Fruit fly (Drosophila melanogaster) whole organism, wandering third instar larva: ENCODE results near the gene CG13047.

ENCODE experiments used
- Abd-B ChIP-seq: fragments of >200 bp; optimal IDR thresholded peaks from 2 replicates; lab custom pipeline; 2017; ENCODE audit warnings: missing biosample characterization, missing genetic modification characterization
- CG32264 ChIP-seq: fragments of 200-800 bp; sonication (Bioruptor generic); optimal IDR thresholded peaks from 2 replicates; lab custom pipeline; 2016; ENCODE audit warnings: missing biosample characterization, missing genetic modification characterization
- CG9705 ChIP-seq: fragments of 200-800 bp; sonication (Bioruptor generic); optimal IDR thresholded peaks from 2 replicates; lab custom pipeline; 2018; ENCODE audit warnings: missing biosample characterization, mild to moderate bottlenecking, missing genetic modification characterization
- CrebA ChIP-seq: fragments of 200-800 bp; sonication (Bioruptor generic); optimal IDR thresholded peaks from 2 replicates; lab custom pipeline; 2016; ENCODE audit warnings: missing biosample characterization, mild to moderate bottlenecking, missing genetic modification characterization, borderline replicate concordance
- HLH106 ChIP-seq: fragments of 200-800 bp; optimal IDR thresholded peaks from 3 replicates; lab custom pipeline; 2019; ENCODE audit warnings: missing biosample characterization, mild to moderate bottlenecking, missing genetic modification characterization, moderate library complexity
- Jra ChIP-seq: sonication (Bioruptor generic); optimal IDR thresholded peaks from 2 replicates; lab custom pipeline; 2016; ENCODE audit warnings: missing biosample characterization, missing genetic modification characterization
- Mio ChIP-seq: sonication (Bioruptor generic); optimal IDR thresholded peaks from 2 replicates; lab custom pipeline; 2016; ENCODE audit warnings: missing biosample characterization, missing genetic modification characterization
- Myc ChIP-seq: fragments of >200 bp; optimal IDR thresholded peaks from 2 replicates; lab custom pipeline; 2017
- N ChIP-seq: fragments of >200 bp; optimal IDR thresholded peaks from 2 replicates; lab custom pipeline; 2018; ENCODE audit warnings: missing biosample characterization, missing external identifiers, missing genetic modification characterization
- OdsH ChIP-seq: fragments of 200-800 bp; sonication (Bioruptor generic); optimal IDR thresholded peaks from 2 replicates; lab custom pipeline; 2016; ENCODE audit warnings: missing biosample characterization, mild to moderate bottlenecking, missing genetic modification characterization
- Rel ChIP-seq, 2 experiments: fragments of 200-800 bp; sonication (Bioruptor generic) in 1 of 2; optimal IDR thresholded peaks; 2 replicates in 1 of 2; 3 replicates in 1 of 2; lab custom pipeline; 2016 to 2019; ENCODE audit warnings: mild to moderate bottlenecking in 2 of 2, missing biosample characterization in 2 of 2, missing genetic modification characterization in 2 of 2, moderate library complexity in 1 of 2
- Sp1 ChIP-seq: fragments of 200-800 bp; sonication (Bioruptor generic); optimal IDR thresholded peaks from 3 replicates; lab custom pipeline; 2019; ENCODE audit warnings: missing biosample characterization, mild to moderate bottlenecking, missing genetic modification characterization, moderate library complexity
- br ChIP-seq: fragments of 200-800 bp; sonication (Bioruptor generic); optimal IDR thresholded peaks from 2 replicates; lab custom pipeline; 2016; ENCODE audit warnings: missing biosample characterization, missing genetic modification characterization
- brk ChIP-seq: fragments of 200-800 bp; sonication (Bioruptor generic); optimal IDR thresholded peaks from 2 replicates; lab custom pipeline; 2016; ENCODE audit warnings: missing biosample characterization, mild to moderate bottlenecking, missing genetic modification characterization
- dl ChIP-seq, 2 experiments: fragments of 175-275, 200-275 bp in 1 of 2; fragments of 200-275 bp in 1 of 2; sonication (Bioruptor generic); optimal IDR thresholded peaks; lab custom pipeline; 2018; ENCODE audit warnings: mild to moderate bottlenecking in 2 of 2, missing biosample characterization in 2 of 2, missing genetic modification characterization in 2 of 2, moderate library complexity in 2 of 2; ENCODE audit not compliant: partially characterized antibody in 2 of 2, insufficient read depth in 1 of 2
- dmrt93B ChIP-seq: fragments of 200-800 bp; sonication (Bioruptor generic); optimal IDR thresholded peaks from 2 replicates; lab custom pipeline; 2018; ENCODE audit warnings: missing biosample characterization, mild to moderate bottlenecking, missing genetic modification characterization
- dsf ChIP-seq: sonication (Bioruptor generic); optimal IDR thresholded peaks from 2 replicates; lab custom pipeline; 2016; ENCODE audit warnings: missing biosample characterization, missing genetic modification characterization, borderline replicate concordance
- ey ChIP-seq: fragments of 200-800 bp; sonication (Bioruptor generic); optimal IDR thresholded peaks from 2 replicates; lab custom pipeline; 2016; ENCODE audit warnings: missing biosample characterization, missing genetic modification characterization
- foxo ChIP-seq, 2 experiments: fragments of 200-800 bp; sonication (Bioruptor generic); optimal IDR thresholded peaks; 2 replicates in 1 of 2; 3 replicates in 1 of 2; lab custom pipeline; 2016 to 2017; ENCODE audit warnings: missing biosample characterization in 2 of 2, missing genetic modification characterization in 2 of 2
- fru ChIP-seq: fragments of 200-800 bp; sonication (Bioruptor generic); optimal IDR thresholded peaks from 3 replicates; lab custom pipeline; 2016; ENCODE audit warnings: missing biosample characterization, mild to moderate bottlenecking, missing genetic modification characterization
- h ChIP-seq: fragments of 200-800 bp; sonication (Bioruptor generic); optimal IDR thresholded peaks from 3 replicates; lab custom pipeline; 2016; ENCODE audit warnings: missing biosample characterization, mild to moderate bottlenecking, missing genetic modification characterization
- jim ChIP-seq: fragments of 175-275, 200-325 bp; sonication (Bioruptor generic); optimal IDR thresholded peaks from 2 replicates; lab custom pipeline; 2016; ENCODE audit warnings: missing biosample characterization, mild to moderate bottlenecking, missing genetic modification characterization
- lola ChIP-seq: fragments of >200 bp; optimal IDR thresholded peaks from 2 replicates; lab custom pipeline; 2017; ENCODE audit warnings: missing biosample characterization, missing genetic modification characterization
- pan ChIP-seq: fragments of >200 bp; optimal IDR thresholded peaks from 2 replicates; lab custom pipeline; 2017
- psq ChIP-seq: fragments of 200-800 bp; sonication (Bioruptor generic); optimal IDR thresholded peaks from 3 replicates; lab custom pipeline; 2017; ENCODE audit warnings: missing biosample characterization, mild to moderate bottlenecking, missing genetic modification characterization, moderate library complexity
- sage ChIP-seq: fragments of 200-800 bp; sonication (Bioruptor generic); optimal IDR thresholded peaks from 2 replicates; lab custom pipeline; 2016; ENCODE audit warnings: missing biosample characterization, mild to moderate bottlenecking, missing genetic modification characterization
- sv ChIP-seq: fragments of 200-800 bp; sonication (Bioruptor generic); optimal IDR thresholded peaks from 3 replicates; lab custom pipeline; 2016; ENCODE audit warnings: missing biosample characterization, missing genetic modification characterization
- tai ChIP-seq: sonication (Bioruptor generic); optimal IDR thresholded peaks from 2 replicates; lab custom pipeline; 2016; ENCODE audit warnings: missing biosample characterization, missing genetic modification characterization
- usp ChIP-seq: fragments of >200 bp; optimal IDR thresholded peaks from 2 replicates; lab custom pipeline; 2017; ENCODE audit warnings: missing biosample characterization, missing genetic modification characterization
- woc ChIP-seq: sonication (Bioruptor generic); optimal IDR thresholded peaks from 2 replicates; lab custom pipeline; 2016; ENCODE audit warnings: missing biosample characterization, mild to moderate bottlenecking, missing genetic modification characterization

Gene CG13047

dm6 chr3L:16330740-16331139, 45.5 kb upstream of the CG13047 start, which contains the start of gene CG33060:
Gene CG33060 (plus strand): TSS chr3L:16331040.
- no peak for TF ChIP-seq lola (GFP tag; lab: Kevin White, UChicago)
- TF ChIP-seq Myc (lab: Kevin White, UChicago): no peak
- TF ChIP-seq dl (GFP tag; optimal IDR thresholded peaks at IDR 0.05; lab: Kevin White, UChicago; ENCODE audit: insufficient read depth in 1 of 2, partially characterized antibody in 2 of 2): no peak
- TF ChIP-seq Sp1 (GFP tag; lab: Kevin White, UChicago): no peak
- no peak for TF ChIP-seq Rel (GFP tag; optimal IDR thresholded peaks at IDR 0.05; lab: Kevin White, UChicago)
- no peak for TF ChIP-seq Rel (tag; optimal IDR thresholded peaks at IDR 0.05; lab: Kevin White, UChicago)
- TF ChIP-seq N (GFP tag; lab: Kevin White, UChicago): no peak
- TF ChIP-seq ey (GFP tag; lab: Kevin White, UChicago): no peak

dm6 chr3L:16329495-16329894, 44.3 kb upstream of the CG13047 start, which contains the start of gene CG33061:
Gene CG33061 (plus strand): TSS chr3L:16329795.
- TF ChIP-seq psq (GFP tag; lab: Kevin White, UChicago) (no peak), CrebA (no peak), dl (GFP tag; optimal IDR thresholded peaks at IDR 0.05; lab: Kevin White, UChicago; ENCODE audit: insufficient read depth in 1 of 2, partially characterized antibody in 2 of 2) (no peak), brk (GFP tag; lab: Kevin White, UChicago) (no peak), N (GFP tag; lab: Kevin White, UChicago) (no peak)

dm6 chr3L:16328207-16328891, 43.2 kb upstream of the CG13047 start, which contains the start of gene CG13058:
Gene CG13058 (plus strand): TSS chr3L:16328841.
- TF ChIP-seq foxo (GFP tag; optimal IDR thresholded peaks at IDR 0.05; lab: Kevin White, UChicago) (no peak), sv (GFP tag; lab: Kevin White, UChicago) (peak; percentile 50), Mio (GFP tag; lab: Kevin White, UChicago) (no peak)
- TF ChIP-seq, all 38 proteins: peak for 1

dm6 chr3L:16327776-16328175, 42.6 kb upstream of the CG13047 start, which contains the start of gene CG13038:
Gene CG13038 (minus strand): TSS chr3L:16327893.
- TF ChIP-seq h (GFP tag; lab: Kevin White, UChicago) (peak; percentile 8), Rel (GFP tag; optimal IDR thresholded peaks at IDR 0.05; lab: Kevin White, UChicago) (no peak), Rel (tag; optimal IDR thresholded peaks at IDR 0.05; lab: Kevin White, UChicago) (no peak), sage (GFP tag; lab: Kevin White, UChicago) (no peak), Myc (lab: Kevin White, UChicago) (no peak), dmrt93B (no peak), fru (GFP tag; lab: Kevin White, UChicago) (peak; percentile 7)

- no peak for TF ChIP-seq woc (GFP tag; lab: Kevin White, UChicago)
- no peak for TF ChIP-seq Sp1 (GFP tag; lab: Kevin White, UChicago)
- TF ChIP-seq dmrt93B: no peak
- no peak for TF ChIP-seq Rel (GFP tag; optimal IDR thresholded peaks at IDR 0.05; lab: Kevin White, UChicago)
- TF ChIP-seq Rel (tag; optimal IDR thresholded peaks at IDR 0.05; lab: Kevin White, UChicago): no peak
- no peak for TF ChIP-seq brk (GFP tag; lab: Kevin White, UChicago)
- TF ChIP-seq HLH106 (tag; lab: Kevin White, UChicago): no peak
- TF ChIP-seq lola (GFP tag; lab: Kevin White, UChicago): no peak
- TF ChIP-seq sage (GFP tag; lab: Kevin White, UChicago): no peak
- no peak for TF ChIP-seq usp (GFP tag; lab: Kevin White, UChicago)
- TF ChIP-seq jim (GFP tag; lab: Kevin White, UChicago): no peak
- no peak for TF ChIP-seq N (GFP tag; lab: Kevin White, UChicago)
- no peak for TF ChIP-seq tai (GFP tag; lab: Kevin White, UChicago)
- TF ChIP-seq, all 38 proteins: peak for 0
These were observed 41.5 kb upstream of the CG13047 start, which contains the start of the genes CG13040 and CG13039 for dm6 chr3L:16326657-16327056. Gene CG13040 (minus strand): TSS chr3L:16326757. Gene CG13039 (minus strand): TSS chr3L:16326762.

- TF ChIP-seq pan (lab: Kevin White, UChicago): no peak
- no peak for TF ChIP-seq ey (GFP tag; lab: Kevin White, UChicago)
- no peak for TF ChIP-seq HLH106 (tag; lab: Kevin White, UChicago)
- no peak for TF ChIP-seq OdsH (GFP tag; lab: Kevin White, UChicago)
- TF ChIP-seq br: no peak
- TF ChIP-seq Mio (GFP tag; lab: Kevin White, UChicago): no peak
- TF ChIP-seq Sp1 (GFP tag; lab: Kevin White, UChicago): no peak
- no peak for TF ChIP-seq dsf (GFP tag; lab: Kevin White, UChicago)
- no peak for TF ChIP-seq CG32264
- no peak for TF ChIP-seq Myc (lab: Kevin White, UChicago)
- no peak for TF ChIP-seq CrebA
- TF ChIP-seq sage (GFP tag; lab: Kevin White, UChicago): no peak
- TF ChIP-seq foxo (GFP tag; optimal IDR thresholded peaks at IDR 0.05; lab: Kevin White, UChicago): no peak
- no peak for TF ChIP-seq CG9705 (GFP tag; lab: Kevin White, UChicago)
- no peak for TF ChIP-seq sv (GFP tag; lab: Kevin White, UChicago)
- TF ChIP-seq Jra (GFP tag; lab: Kevin White, UChicago): no peak
- no peak for TF ChIP-seq h (GFP tag; lab: Kevin White, UChicago)
- no peak for TF ChIP-seq Abd-B (GFP tag; lab: Kevin White, UChicago)
- no peak for TF ChIP-seq usp (GFP tag; lab: Kevin White, UChicago)
- no peak for TF ChIP-seq dl (GFP tag; optimal IDR thresholded peaks at IDR 0.05; lab: Kevin White, UChicago; ENCODE audit: insufficient read depth in 1 of 2, partially characterized antibody in 2 of 2)
These were observed 38.2 kb upstream of the CG13047 start, which contains the start of gene CG13059 for dm6 chr3L:16323372-16323771. Gene CG13059 (plus strand): TSS chr3L:16323672.
